Fruit fly (Drosophila melanogaster): ENCODE data around the gene Cds.

DNA sequence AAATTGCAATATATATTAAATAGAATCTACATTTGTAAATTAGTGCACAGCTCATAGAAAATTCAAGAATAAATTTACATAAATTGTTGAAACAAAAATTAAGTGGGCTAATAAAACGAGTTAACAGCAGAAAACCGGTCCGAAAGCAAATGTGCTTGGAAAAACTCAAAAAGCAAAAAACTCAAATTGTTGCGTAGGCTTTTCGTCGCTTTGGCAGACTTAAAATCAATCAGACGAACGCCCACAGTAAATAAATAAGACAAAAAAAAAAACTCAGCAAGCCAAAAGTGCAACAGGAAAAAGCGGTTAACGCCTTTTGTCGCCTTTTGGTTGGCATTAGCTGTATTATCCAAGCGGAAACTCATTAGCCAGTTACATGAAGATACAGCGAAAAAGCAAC lies 49.6 kb upstream of the Cds start:
- no peak for TF ChIP-seq CG33017 (tag; optimal IDR thresholded peaks at IDR 0.05)
- no peak for TF ChIP-seq pad (GFP tag; optimal IDR thresholded peaks at IDR 0.05)
- TF ChIP-seq CG11617 (GFP tag; optimal IDR thresholded peaks at IDR 0.05) = no peak
- no peak for TF ChIP-seq CG7101 (tag; optimal IDR thresholded peaks at IDR 0.05)
- no peak for TF ChIP-seq CG5204 (GFP tag; optimal IDR thresholded peaks at IDR 0.05)
- TF ChIP-seq tj (GFP tag; optimal IDR thresholded peaks at IDR 0.05) = no peak
- TF ChIP-seq Crg-1 (GFP tag; optimal IDR thresholded peaks at IDR 0.05) = no peak
- TF ChIP-seq cnc (optimal IDR thresholded peaks at IDR 0.05) = no peak
- TF ChIP-seq cic (GFP tag; optimal IDR thresholded peaks at IDR 0.05) = no peak
- no peak for TF ChIP-seq CG12768 (GFP tag; optimal IDR thresholded peaks at IDR 0.05)
